Worm (Caenorhabditis elegans): ENCODE measurements around the gene spon-1.

The spon-1 gene

DNA sequence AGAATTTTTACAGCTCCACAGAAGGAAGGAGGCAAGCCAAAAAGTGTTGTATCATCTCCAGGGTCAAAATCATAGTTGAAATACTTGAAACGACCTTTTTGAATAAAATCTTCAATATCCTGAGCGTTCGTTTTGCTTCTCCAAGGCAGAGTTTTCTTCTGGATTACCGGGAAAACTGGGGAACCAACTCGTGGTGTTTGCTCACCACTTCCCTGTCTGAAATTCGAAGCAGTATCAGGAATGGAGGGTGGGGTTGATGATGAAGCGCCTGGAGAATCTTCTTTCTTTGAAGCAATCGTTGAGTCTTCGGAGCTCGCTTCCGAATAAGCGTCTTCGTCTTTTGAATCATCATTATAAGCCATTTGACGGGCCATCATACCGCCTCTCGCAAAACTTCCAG lies 13.2 kb upstream of the spon-1 start:
- no peak for TF ChIP-seq unc-62 (GFP tag; optimal IDR thresholded peaks at IDR 0.05)

DNA sequence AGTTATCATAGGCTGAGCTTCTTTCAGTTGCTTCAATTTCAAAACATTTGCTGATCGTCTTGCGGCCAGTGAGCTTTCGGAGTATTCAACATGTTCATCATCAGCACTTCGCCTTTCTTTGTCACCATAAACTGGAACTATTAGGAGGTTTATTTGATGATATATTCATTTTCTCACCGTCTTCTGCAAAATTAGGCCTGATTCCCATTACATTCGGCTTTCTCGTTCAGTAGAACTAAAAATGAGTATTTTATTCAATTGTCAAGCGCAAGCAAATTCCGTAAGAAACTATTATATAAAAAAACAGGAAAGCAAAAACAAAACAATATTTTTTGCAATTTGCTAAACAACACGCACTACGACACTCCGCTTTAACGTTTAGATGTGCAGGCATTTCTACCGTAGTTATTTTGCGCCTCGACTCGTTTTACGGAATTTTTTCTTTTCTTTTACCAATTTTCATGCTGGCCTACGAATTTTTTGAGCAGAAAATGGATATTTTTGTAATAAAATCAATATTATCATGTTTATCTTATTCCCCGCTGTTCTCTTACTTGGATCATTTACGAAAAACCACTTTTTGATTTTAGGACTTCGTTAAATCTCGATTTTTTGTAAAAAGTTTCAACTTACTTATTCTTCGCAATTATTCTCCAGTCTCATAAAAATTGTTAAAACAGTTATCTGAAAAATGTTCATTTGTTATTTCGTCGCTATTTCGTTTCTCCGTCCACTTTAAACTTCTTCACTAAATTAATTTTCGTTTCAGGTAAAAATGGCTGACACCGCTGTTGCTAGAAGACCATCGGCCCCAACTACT lies 11.4 kb upstream of the spon-1 start, which contains the start of the genes farl-11 and rpl-33:
TSS of gene farl-11 (minus strand) at position 242 of the 820 bp plus-strand sequence.
TSS of gene rpl-33 (plus strand) at position 770 of the 820 bp plus-strand sequence.
- TF ChIP-seq unc-62 (GFP tag; optimal IDR thresholded peaks at IDR 0.05): no peak

DNA sequence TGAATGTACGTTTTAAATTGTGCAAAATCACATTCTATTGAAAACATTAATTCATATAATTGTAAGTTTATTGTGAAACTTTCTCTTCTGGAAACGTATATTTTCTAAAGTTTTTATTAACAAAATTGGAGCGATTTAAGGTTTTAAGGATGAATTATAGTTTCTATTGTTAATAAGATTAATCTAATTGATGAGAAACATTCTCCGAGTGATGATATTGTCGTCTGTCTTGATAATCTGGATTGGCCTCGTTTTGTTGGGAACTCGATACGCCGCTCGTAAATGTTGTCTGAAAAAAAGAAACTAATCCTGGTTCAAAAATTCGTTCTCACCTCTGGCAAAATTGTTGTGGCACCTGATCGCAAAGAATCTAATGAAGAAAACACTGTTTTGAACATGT lies 10.0 kb upstream of the spon-1 start:
- no peak for TF ChIP-seq unc-62 (GFP tag; optimal IDR thresholded peaks at IDR 0.05)

DNA sequence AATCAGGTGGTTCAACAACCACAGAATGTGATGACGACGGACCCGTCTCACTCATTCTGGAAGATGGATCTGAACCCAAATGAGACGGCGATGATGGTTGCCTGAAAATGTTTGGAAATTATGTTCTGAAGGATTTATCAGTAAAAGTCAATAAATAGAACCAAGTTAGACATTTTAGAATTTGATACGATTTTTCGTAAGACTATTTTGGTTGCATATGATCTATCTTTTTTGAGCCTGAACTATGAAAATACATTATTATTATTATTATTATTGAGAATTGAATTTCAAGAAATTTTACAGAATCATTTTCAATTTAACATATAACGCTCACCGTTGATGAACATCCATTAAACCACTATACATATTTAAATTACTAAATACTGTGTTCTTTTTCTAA lies 6.4 kb upstream of the spon-1 start, which contains the start of gene F10E7.9:
TSS of gene F10E7.9 (minus strand) at position 101 of the 400 bp plus-strand sequence.
- TF ChIP-seq unc-62 (GFP tag; optimal IDR thresholded peaks at IDR 0.05): no peak

DNA sequence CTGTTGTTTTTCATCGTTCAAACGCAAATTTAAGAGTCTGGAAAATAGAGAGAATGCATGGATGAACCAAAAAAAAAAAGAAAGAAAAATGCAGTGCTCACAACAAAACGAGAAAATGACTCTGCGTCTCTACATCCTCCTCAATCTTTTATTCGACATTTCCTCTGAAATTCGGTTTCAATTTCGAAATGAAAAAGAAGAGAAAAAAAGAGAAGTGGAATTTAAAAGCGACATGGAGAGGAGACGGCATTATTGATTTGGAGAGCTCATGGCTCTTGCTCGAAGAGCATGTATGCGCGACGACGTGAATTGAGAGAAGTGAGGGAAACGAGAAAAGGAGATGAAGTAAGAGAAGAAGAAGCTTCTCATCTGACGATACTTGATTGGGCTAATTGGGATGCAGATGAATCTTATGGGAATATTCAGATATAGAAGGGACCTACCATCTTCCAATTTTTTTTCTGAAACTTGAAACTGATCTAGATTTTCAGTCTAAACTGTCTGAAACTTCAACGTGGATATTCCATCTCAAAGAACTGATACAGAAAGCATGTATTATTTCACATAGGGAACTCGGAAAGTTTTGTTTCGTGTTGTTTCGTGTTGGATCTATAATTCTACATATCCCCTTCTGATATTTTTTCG lies 5.2 kb upstream of the spon-1 start:
- TF ChIP-seq unc-62 (GFP tag; optimal IDR thresholded peaks at IDR 0.05): no peak

DNA sequence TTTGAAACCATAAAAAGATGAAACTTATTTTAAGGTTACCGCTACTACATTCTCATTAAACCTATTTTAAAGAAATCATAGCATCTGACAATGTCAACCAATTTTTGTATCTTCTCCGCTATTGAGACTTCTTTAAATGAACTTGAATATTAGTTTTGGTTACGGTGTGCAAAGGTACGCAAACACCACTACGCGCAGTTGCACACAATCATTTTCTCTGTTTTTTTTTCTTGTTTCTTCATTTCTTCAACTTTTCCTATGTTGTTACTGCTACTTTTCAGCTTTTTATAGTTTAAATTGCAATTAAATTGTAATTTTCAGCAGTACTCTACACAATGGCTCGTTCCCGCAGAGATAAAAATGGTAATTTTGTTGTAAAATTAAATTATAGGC lies 4.7 kb upstream of the spon-1 start, which contains the start of gene F10E7.5:
TSS of gene F10E7.5 (plus strand) at position 322 of the 393 bp plus-strand sequence.
- no peak for TF ChIP-seq unc-62 (GFP tag; optimal IDR thresholded peaks at IDR 0.05)

DNA sequence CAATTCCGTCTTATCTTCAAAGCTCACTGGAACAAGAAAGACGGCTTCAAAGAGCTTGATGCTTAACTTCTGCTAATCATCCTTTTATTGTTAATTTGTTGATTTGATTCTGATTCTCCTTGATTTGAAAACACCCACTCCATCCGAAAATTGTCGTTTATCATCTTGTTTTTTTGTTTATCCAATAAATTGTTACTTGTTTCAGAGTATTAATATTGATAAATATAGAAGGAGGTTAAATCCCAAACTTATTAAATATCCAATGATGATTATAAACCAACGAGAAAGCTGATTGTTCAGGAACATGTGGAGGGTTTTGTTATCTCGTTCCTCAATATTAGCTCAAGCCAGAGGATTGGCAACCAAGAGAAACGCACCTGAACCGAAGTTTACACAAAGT lies 3.6 kb upstream of the spon-1 start, which contains the start of gene F10E7.6:
TSS of gene F10E7.6 (plus strand) at position 301 of the 400 bp plus-strand sequence.
- no peak for TF ChIP-seq unc-62 (GFP tag; optimal IDR thresholded peaks at IDR 0.05)

DNA sequence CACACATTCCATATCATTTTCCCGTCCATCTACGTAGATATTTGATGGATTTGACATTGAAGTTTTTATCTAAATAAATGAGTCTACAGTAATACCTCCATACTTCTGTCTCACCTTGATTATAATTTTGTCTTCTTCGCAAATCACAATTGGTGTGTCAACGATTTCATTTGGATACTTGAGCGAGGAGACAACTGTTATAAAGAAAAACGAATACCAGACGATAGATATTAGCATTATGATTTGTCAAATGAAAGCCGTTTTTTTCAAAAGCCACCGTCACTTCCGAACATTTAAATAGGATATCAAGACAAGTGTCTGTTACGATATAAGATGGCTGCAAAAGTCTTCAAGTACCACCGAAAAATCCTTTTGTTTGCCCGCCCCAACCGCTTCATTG lies 719 bp upstream of the spon-1 start, which contains the start of gene cutl-5:
TSS of gene cutl-5 (minus strand) at position 269 of the 400 bp plus-strand sequence.
- TF ChIP-seq unc-62 (GFP tag; optimal IDR thresholded peaks at IDR 0.05): no peak

DNA sequence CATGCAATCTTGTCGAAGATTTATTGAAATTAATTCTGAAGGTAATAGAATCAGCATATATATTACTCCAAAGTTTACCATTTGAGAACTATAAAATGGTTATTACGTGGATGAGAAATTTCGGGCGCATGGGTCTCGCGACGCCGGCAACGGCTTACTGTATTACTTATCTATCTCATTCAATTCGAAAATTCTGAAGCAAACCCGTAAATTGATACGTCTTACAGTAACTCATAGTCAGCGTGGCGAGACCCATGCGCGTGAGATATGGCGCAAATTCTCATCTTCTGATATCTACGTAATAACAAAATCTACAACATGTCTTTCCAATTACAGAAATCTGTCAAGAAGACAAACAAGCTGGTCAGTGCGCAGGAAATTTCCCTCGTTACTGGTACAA lies 3.2 kb downstream of the spon-1 start:
- TF ChIP-seq unc-62 (GFP tag; optimal IDR thresholded peaks at IDR 0.05): no peak

DNA sequence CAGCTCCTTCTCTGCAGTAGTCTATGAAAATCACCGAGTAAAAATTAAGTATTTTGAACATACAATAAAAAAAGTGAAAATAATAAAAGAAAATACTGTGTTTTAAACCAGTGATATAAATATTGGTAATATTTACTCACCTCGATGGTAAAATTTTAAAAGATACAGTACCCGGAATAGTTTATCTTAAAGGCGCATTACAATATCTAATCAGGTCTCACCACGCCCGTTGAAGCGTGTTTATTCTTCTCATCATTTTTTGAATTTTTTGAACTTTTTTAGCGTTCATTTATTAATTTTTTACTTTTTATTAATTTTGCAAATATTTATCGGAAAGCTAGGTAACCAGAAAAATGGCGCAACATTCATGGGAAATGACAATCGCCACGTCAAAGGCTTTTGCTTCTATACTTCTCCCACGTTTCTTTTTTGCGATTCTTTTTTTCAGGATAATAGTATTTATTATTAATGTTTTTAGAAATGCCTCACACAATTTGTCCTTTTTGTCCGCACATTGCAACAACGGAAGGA lies 5.5 kb downstream of the spon-1 start, which contains the start of gene F10E7.2:
TSS of gene F10E7.2 (plus strand) at position 481 of the 531 bp plus-strand sequence.
- no peak for TF ChIP-seq unc-62 (GFP tag; optimal IDR thresholded peaks at IDR 0.05)

DNA sequence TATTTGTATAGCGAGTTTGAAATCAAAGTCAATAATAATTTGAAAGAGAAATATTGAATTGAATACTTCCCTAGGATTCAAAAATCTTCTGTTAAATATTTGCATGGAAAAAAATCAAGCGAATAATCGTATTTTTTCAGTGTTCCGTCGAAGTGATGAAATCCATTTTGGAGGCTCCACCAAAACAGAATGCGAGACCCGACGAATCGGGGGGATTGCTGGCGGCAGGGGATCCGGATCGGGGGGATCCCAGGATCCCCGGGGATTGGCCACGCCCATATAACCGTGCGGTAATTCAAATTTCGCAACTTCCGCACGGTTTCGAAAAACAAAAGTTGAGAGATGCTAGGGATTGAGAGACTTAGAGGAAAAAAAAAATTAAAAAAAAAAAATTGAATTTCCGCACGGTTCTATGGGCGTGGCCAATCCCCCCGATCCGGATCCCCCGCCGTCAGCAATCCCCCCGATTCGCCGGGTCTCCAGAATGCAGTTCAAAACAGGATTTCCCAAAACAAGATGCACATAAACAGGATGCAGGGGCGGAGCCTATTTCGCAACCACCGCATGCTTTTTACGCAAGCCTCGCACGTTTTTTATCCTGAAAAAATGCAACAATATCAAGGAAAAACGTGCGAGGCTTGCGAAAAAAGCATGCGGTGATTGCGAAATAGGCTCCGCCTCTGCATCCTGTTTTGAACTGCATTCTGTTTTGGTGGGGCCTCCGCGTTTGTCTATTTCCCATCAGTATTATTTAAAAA lies 6.5 kb downstream of the spon-1 start, which contains the start of gene F10E7.11:
TSS of gene F10E7.11 (minus strand) at position 232 of the 758 bp plus-strand sequence.
- no peak for TF ChIP-seq unc-62 (GFP tag; optimal IDR thresholded peaks at IDR 0.05)

DNA sequence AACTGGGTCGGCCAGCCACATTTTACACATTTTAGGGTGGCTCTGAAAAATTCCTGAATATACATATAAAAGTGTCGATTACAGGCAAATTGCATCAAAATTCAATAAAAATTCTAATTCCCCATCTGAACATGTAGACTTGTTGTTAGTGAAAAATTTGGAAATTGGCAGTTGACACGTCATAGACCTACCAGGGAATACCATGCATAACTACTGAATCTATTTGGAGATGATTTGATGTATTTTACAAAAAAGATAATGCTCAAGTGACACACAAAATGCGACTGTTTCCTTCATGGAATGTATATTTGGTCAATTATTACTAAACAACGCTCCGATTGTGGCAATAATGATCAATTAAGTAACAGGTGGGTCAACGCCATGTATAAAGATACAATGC lies 10.1 kb downstream of the spon-1 start, which contains the start of gene F10E7.1:
TSS of gene F10E7.1 (plus strand) at position 301 of the 400 bp plus-strand sequence.
- no peak for TF ChIP-seq unc-62 (GFP tag; optimal IDR thresholded peaks at IDR 0.05)

DNA sequence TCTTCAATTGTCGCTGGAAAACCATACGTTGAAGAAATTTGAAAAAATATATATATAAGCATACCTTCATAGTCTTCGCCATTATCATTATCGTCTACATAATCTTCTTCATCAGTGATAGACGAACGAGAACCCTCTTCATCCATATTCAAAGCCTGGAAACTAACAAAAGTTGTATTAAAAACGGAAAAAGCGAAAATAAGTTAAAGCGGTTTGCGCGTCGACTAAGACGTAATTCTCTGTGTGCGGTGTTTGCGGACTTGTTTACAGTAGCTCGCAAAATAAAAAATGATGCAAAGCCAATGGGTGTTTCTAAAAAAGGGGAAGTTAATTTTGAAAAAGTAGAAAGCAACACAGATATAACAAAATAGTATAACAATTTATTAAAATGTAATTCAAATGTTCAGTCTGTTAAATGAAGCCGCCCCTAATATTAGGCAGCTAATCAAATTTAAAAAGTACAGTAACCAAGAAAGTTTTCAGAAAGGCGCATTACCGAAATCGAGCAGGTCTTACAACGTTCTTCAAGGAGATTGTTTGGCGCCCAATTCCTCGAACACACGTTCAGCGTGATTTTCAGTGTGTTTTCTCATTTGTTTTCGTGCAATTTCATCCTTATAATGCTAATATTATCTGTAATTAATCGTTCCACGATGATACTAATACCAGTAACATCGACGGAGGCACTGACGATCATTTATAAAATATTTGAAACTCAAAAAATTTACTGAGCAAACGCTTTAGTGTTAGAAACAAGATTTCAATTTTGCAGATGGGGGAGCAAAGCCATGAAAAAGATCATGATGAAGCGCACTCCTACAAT lies 15.7 kb downstream of the spon-1 start, which contains the start of the genes T07F8.4 and gld-3:
TSS of gene T07F8.4 (minus strand) at position 162 of the 823 bp plus-strand sequence.
TSS of gene gld-3 (plus strand) at position 773 of the 823 bp plus-strand sequence.
- TF ChIP-seq unc-62 (GFP tag; optimal IDR thresholded peaks at IDR 0.05): no peak

DNA sequence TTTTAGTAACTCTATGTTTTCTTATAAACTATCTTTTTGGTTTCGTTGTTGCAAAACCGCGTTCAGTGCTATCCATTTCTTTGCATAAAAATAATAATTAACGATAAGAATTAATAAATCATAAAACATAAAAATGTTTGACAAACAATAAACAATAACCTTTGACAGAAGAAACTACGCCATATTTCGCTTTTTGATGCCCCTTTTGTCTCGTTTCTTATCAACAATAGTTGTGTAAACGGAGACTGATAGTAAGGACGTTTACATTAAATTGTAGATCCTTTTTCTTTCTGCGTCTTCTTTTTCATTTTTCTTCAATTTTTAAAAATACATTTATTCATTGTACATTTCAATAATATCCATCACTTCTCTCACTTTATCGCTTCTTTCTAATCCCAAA lies 22.7 kb downstream of the spon-1 start:
- TF ChIP-seq unc-62 (GFP tag; optimal IDR thresholded peaks at IDR 0.05): no peak
